Worm (Caenorhabditis elegans) whole organism, late embryonic: ENCODE measurements around the gene gna-1.

Experiments used
- ceh-24 ChIP-seq: sonication (generic microtip); optimal IDR thresholded peaks from 2 replicates; lab custom pipeline; 2016; ENCODE audit warnings: mild to moderate bottlenecking, missing genetic modification characterization, missing compliant biosample characterization
- dmd-4 ChIP-seq: sonication (generic microtip); optimal IDR thresholded peaks from 2 replicates; lab custom pipeline; 2016; ENCODE audit warnings: borderline replicate concordance, missing genetic modification characterization, missing compliant biosample characterization

Gene gna-1

DNA sequence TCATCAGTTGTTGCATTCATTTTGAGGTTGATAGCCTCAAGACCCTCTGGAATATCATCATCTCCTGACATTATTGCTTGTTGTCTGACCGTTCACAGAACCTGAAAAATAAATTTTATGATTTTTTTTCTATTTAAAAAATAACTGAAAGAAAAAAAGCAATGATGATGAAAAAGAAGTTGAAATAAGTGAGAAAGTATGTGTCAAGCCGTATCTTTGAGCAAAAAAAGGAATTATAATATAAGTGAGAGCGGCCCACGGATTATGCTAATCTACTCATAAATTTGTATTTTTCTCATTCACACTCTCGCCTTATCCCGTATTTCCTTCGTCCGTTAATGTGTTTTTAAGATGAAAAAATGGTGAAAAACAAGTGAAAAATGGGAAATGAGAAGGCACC is 49.7 kb downstream of the gna-1 start, which contains the start of gene ric-4:
ric-4 (minus strand) TSS at position 101 of the 400 bp plus-strand sequence.
- TF ChIP-seq dmd-4 (tag; lab: Kevin White, UChicago): no peak
- TF ChIP-seq ceh-24 (tag; lab: Kevin White, UChicago): no peak
